Worm (Caenorhabditis elegans): ENCODE results near the gene F14D7.1.

F14D7.1 gene

DNA sequence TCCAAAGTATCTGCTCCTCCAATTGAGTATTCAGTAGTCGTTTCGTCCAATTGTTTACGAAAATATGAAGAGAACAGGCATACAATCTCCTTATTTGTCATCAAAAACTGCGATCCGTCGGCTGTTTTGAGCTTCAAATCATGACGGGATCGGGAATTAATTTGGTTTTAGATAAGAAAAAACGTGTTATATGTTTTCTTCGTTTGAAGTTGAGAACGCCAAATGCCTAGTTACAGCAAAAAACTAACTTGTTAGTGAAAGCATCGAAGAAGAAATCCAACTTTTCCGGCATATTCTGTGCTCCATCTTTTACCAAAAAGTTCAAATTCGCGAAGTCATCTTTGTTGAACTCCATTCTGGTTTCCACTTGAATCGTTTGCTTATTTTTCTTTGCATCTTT is at the start of gene F14D7.1:
Gene F14D7.1, minus strand, starts transcription at position 101 of the 400 bp plus-strand sequence.
- TF ChIP-seq mxl-2 (GFP tag; conservative IDR thresholded peaks at IDR 0.05) (no peak), sdz-12 (GFP tag; optimal IDR thresholded peaks at IDR 0.05) (no peak), dmd-9 (GFP tag; IDR thresholded peaks at IDR 0.05) (no peak), pha-4 (GFP tag; IDR thresholded peaks at IDR 0.05) (no peak), pha-4 (tag; optimal IDR thresholded peaks at IDR 0.05) (no peak), unc-62 (GFP tag; optimal IDR thresholded peaks at IDR 0.05 in 1 of 2) (no peak), unc-62 (tag; optimal IDR thresholded peaks at IDR 0.05) (no peak), Y105C5A.15 (GFP tag; IDR thresholded peaks at IDR 0.05) (no peak), ama-1 (optimal IDR thresholded peaks at IDR 0.05) (no peak)

DNA sequence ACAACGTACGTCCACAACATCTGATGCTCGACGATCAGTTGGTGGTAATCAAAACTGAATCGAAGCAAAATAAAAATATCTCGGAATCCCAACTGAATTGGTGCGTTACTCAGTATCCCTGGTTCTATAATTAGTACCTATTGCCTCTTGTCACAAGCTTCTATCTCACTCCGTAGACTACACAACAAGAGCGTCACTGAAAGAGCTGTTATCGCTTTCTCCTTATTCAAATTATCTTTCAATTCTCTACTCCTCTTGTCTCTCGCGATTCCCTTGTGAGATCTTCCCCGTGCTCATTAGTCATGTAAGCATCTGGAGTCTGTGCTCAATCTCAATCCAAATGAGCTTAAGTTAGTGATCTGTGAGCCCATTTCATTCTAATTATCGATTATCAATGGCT is 47.4 kb upstream of the F14D7.1 start, which contains the start of gene srm-6:
Gene srm-6, plus strand, starts transcription at position 301 of the 400 bp plus-strand sequence.
- TF ChIP-seq zfp-3 (GFP tag; conservative IDR thresholded peaks at IDR 0.05): no peak
- TF ChIP-seq lim-7 (GFP tag; IDR thresholded peaks at IDR 0.05): no peak
- TF ChIP-seq F37D6.2 (tag; optimal IDR thresholded peaks at IDR 0.05): no peak
- no peak for TF ChIP-seq vab-7 (GFP tag; IDR thresholded peaks at IDR 0.05)
- no peak for TF ChIP-seq nhr-237 (tag; optimal IDR thresholded peaks at IDR 0.05)
- TF ChIP-seq fkh-10 (GFP tag; optimal IDR thresholded peaks at IDR 0.05): no peak
- no peak for TF ChIP-seq mxl-2 (GFP tag; conservative IDR thresholded peaks at IDR 0.05)
- no peak for TF ChIP-seq zag-1 (tag; optimal IDR thresholded peaks at IDR 0.05)
- no peak for TF ChIP-seq lin-13 (GFP tag; optimal IDR thresholded peaks at IDR 0.05)
- no peak for TF ChIP-seq saeg-2 (GFP tag; IDR thresholded peaks at IDR 0.05)
- TF ChIP-seq nhr-111 (GFP tag; optimal IDR thresholded peaks at IDR 0.05): no peak
- no peak for TF ChIP-seq ztf-7 (tag; optimal IDR thresholded peaks at IDR 0.05)
- no peak for TF ChIP-seq gei-8 (GFP tag; optimal IDR thresholded peaks at IDR 0.05)

DNA sequence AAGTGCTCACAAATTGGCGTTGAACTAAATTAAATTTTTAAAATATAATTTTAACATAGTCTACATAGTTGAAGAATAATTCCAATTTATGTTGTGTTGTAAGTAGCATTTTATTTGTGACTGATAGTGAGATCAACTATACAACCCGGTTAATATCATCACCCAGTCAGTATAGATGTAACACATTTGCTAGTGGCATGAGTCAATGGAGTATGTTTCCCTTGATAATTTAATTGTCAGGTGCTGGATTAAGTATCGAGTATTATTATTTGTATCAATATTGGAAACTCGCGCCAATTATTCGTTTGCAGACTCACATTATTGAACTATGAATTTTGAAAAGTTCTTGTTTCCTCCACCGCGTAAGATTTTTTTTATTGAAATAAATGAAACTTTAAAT is 45.6 kb upstream of the F14D7.1 start, which contains the start of gene srm-5:
Gene srm-5, plus strand, starts transcription at position 301 of the 400 bp plus-strand sequence.
- TF ChIP-seq attf-4 (tag; optimal IDR thresholded peaks at IDR 0.05): no peak
- no peak for TF ChIP-seq ceh-44 (GFP tag; IDR thresholded peaks at IDR 0.05)
- no peak for TF ChIP-seq duxl-1 (tag; optimal IDR thresholded peaks at IDR 0.05; ENCODE audit: poor library complexity)
- no peak for TF ChIP-seq T20F7.1 (GFP tag; optimal IDR thresholded peaks at IDR 0.05)
- no peak for TF ChIP-seq dmd-6 (GFP tag; IDR thresholded peaks at IDR 0.05)
- no peak for TF ChIP-seq ceh-28 (tag; optimal IDR thresholded peaks at IDR 0.05)
- TF ChIP-seq lin-1 (GFP tag; IDR thresholded peaks at IDR 0.05): no peak
- no peak for TF ChIP-seq dmd-8 (GFP tag; IDR thresholded peaks at IDR 0.05)
- no peak for TF ChIP-seq F10B5.3 (tag; optimal IDR thresholded peaks at IDR 0.05)
- no peak for TF ChIP-seq snpc-4 (tag; optimal IDR thresholded peaks at IDR 0.05)
- TF ChIP-seq daf-19 (GFP tag; conservative IDR thresholded peaks at IDR 0.05): no peak

DNA sequence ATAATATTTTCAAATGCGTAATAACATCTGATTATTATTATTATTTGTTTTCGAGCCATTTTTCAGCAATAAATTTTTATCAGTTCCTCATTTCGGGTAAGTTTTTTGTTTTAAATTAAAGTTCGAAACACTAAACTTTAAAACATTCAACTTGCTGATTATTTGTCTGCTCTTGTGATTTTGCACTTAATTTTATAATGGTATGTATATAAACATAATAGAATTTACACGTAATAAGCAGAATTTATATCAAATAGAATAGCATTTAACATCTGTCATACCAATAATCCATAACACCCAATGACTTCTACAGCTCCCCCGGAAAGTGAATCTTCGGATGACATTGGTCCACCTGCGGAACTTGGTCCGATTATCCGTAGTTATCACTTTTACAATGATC is 43.9 kb upstream of the F14D7.1 start, which contains the start of gene srm-4:
Gene srm-4, plus strand, starts transcription at position 301 of the 400 bp plus-strand sequence.
- TF ChIP-seq duxl-1 (tag; optimal IDR thresholded peaks at IDR 0.05; ENCODE audit: poor library complexity) (no peak), fkh-10 (GFP tag; optimal IDR thresholded peaks at IDR 0.05) (no peak), ama-1 (optimal IDR thresholded peaks at IDR 0.05) (no peak), gei-8 (GFP tag; optimal IDR thresholded peaks at IDR 0.05) (no peak), dmd-8 (GFP tag; IDR thresholded peaks at IDR 0.05) (no peak), daf-12 (tag; optimal IDR thresholded peaks at IDR 0.05) (no peak), T26A8.4 (GFP tag; IDR thresholded peaks at IDR 0.05) (no peak), zag-1 (tag; optimal IDR thresholded peaks at IDR 0.05) (no peak), cey-2 (tag; optimal IDR thresholded peaks at IDR 0.05; ENCODE audit: borderline replicate concordance, insufficient read depth) (no peak), dmd-9 (GFP tag; IDR thresholded peaks at IDR 0.05) (no peak), lin-13 (GFP tag; optimal IDR thresholded peaks at IDR 0.05) (no peak), nhr-77 (tag; optimal IDR thresholded peaks at IDR 0.05) (no peak), F26F4.8 (GFP tag; conservative IDR thresholded peaks at IDR 0.05) (no peak), zip-11 (GFP tag; IDR thresholded peaks at IDR 0.05) (no peak)

Data from whole organism, L4 larva.